Worm (Caenorhabditis elegans) whole organism, L3 larva: ENCODE data around the gene seb-3.

Experiments
- lin-39 ChIP-seq: fragments of 150-350 bp; optimal IDR thresholded peaks from 2 replicates; lab custom pipeline; 2018; ENCODE audit warnings: missing biosample characterization, missing genetic modification reagents, missing genetic modification characterization
- mml-1 ChIP-seq: fragments of 150-350 bp; sonication (generic microtip); optimal IDR thresholded peaks from 3 replicates; lab custom pipeline; 2014; ENCODE audit warnings: missing biosample characterization, missing genetic modification characterization
- nhr-237 ChIP-seq: fragments of 150-350 bp; optimal IDR thresholded peaks from 2 replicates; lab custom pipeline; 2014; ENCODE audit warnings: missing biosample characterization, missing genetic modification characterization
- unc-62 ChIP-seq: fragments of 150-350 bp; sonication (generic microtip); optimal IDR thresholded peaks from 4 replicates; lab custom pipeline; 2014; ENCODE audit warnings: missing biosample characterization, missing genetic modification reagents, missing genetic modification characterization
- zag-1 ChIP-seq: fragments of 150-350 bp; optimal IDR thresholded peaks from 2 replicates; lab custom pipeline; 2014; ENCODE audit warnings: missing biosample characterization, missing genetic modification characterization

- TF ChIP-seq zag-1 (tag; lab: Kevin White, UChicago) (no peak), mml-1 (tag; lab: Kevin White, UChicago) (no peak), unc-62 (GFP tag; lab: Kevin White, UChicago) (no peak), nhr-237 (no peak), lin-39 (tag; lab: Kevin White, UChicago) (no peak)
These were observed 22.1 kb upstream of the seb-3 start, which contains the start of gene slc-25A18.1 for ce11 chrX:15003891-15004550.
